Worm (Caenorhabditis elegans) whole organism, late embryonic: ENCODE data around the gene Y69H2.3.
A peak's percentile ranks its signal among the peaks of the same experiment; 100 is the strongest.

Source experiments
- C08G9.2 ChIP-seq: sonication (generic microtip); optimal IDR thresholded peaks from 2 replicates; lab custom pipeline; 2016; ENCODE audit warnings: mild to moderate bottlenecking, missing genetic modification characterization, moderate library complexity, missing compliant biosample characterization
- F13H6.1 ChIP-seq: sonication (generic microtip); optimal IDR thresholded peaks from 2 replicates; lab custom pipeline; 2016; ENCODE audit warnings: missing genetic modification characterization, missing compliant biosample characterization
- K02D7.2 ChIP-seq: sonication (generic microtip); optimal IDR thresholded peaks from 2 replicates; lab custom pipeline; 2017; ENCODE audit warnings: mild to moderate bottlenecking, missing genetic modification characterization, missing compliant biosample characterization
- K09A11.1 ChIP-seq: sonication (generic microtip); optimal IDR thresholded peaks from 2 replicates; lab custom pipeline; 2017; ENCODE audit warnings: antibody characterized with exemption, mild to moderate bottlenecking, missing genetic modification characterization, missing compliant biosample characterization; ENCODE audit not compliant: insufficient read depth
- Y22D7AL.16 ChIP-seq: sonication (generic microtip); optimal IDR thresholded peaks from 2 replicates; lab custom pipeline; 2016; ENCODE audit warnings: missing genetic modification characterization, missing compliant biosample characterization
- ahr-1 ChIP-seq: sonication (generic microtip); optimal IDR thresholded peaks from 2 replicates; lab custom pipeline; 2016; ENCODE audit warnings: missing genetic modification characterization, missing compliant biosample characterization
- ceh-18 ChIP-seq: sonication (generic microtip); optimal IDR thresholded peaks from 2 replicates; lab custom pipeline; 2016; ENCODE audit warnings: missing genetic modification characterization, missing compliant biosample characterization
- ceh-19 ChIP-seq: fragments of 200-800 bp; sonication (Bioruptor generic); optimal IDR thresholded peaks from 2 replicates; lab custom pipeline; 2018; ENCODE audit warnings: mild to moderate bottlenecking, missing genetic modification characterization, missing compliant biosample characterization
- ceh-22 ChIP-seq: sonication (generic microtip); optimal IDR thresholded peaks from 2 replicates; lab custom pipeline; 2017; ENCODE audit warnings: missing biosample characterization, missing genetic modification characterization
- ceh-24 ChIP-seq: sonication (generic microtip); optimal IDR thresholded peaks from 2 replicates; lab custom pipeline; 2016; ENCODE audit warnings: mild to moderate bottlenecking, missing genetic modification characterization, missing compliant biosample characterization
- ceh-34 ChIP-seq: sonication (generic microtip); optimal IDR thresholded peaks from 2 replicates; lab custom pipeline; 2016; ENCODE audit warnings: mild to moderate bottlenecking, missing genetic modification characterization, missing compliant biosample characterization
- ceh-45 ChIP-seq: fragments of 200-800 bp; sonication (Bioruptor generic); IDR thresholded peaks from 2 replicates; pipeline ENCODE4 v1.3.6; 2022; ENCODE audit warnings: missing genetic modification reagents, missing genetic modification characterization, missing compliant biosample characterization
- ceh-48 ChIP-seq: sonication (generic microtip); optimal IDR thresholded peaks from 2 replicates; lab custom pipeline; 2016; ENCODE audit warnings: missing genetic modification characterization, inconsistent platforms, missing compliant biosample characterization
- ceh-9 ChIP-seq: sonication (generic microtip); optimal IDR thresholded peaks from 2 replicates; lab custom pipeline; 2016; ENCODE audit warnings: mild to moderate bottlenecking, missing genetic modification characterization, inconsistent platforms, missing compliant biosample characterization
- dmd-4 ChIP-seq: sonication (generic microtip); optimal IDR thresholded peaks from 2 replicates; lab custom pipeline; 2016; ENCODE audit warnings: borderline replicate concordance, missing genetic modification characterization, missing compliant biosample characterization
- fax-1 ChIP-seq: sonication (generic microtip); optimal IDR thresholded peaks from 2 replicates; lab custom pipeline; 2016; ENCODE audit warnings: missing genotype, missing genetic modification characterization, missing compliant biosample characterization
- fkh-10 ChIP-seq: fragments of 150-350 bp; optimal IDR thresholded peaks from 2 replicates; lab custom pipeline; 2014; ENCODE audit warnings: missing biosample characterization, missing genetic modification reagents, missing genetic modification characterization
- hlh-30 ChIP-seq: sonication (generic microtip); optimal IDR thresholded peaks from 2 replicates; lab custom pipeline; 2017; ENCODE audit warnings: antibody characterized with exemption, missing genetic modification characterization, missing compliant biosample characterization; ENCODE audit not compliant: insufficient read depth
- hlh-6 ChIP-seq: sonication (generic microtip); optimal IDR thresholded peaks from 2 replicates; lab custom pipeline; 2016; ENCODE audit warnings: missing genotype, missing genetic modification characterization, missing compliant biosample characterization
- hlh-8 ChIP-seq: sonication (generic microtip); optimal IDR thresholded peaks from 2 replicates; lab custom pipeline; 2016; ENCODE audit warnings: missing genotype, missing genetic modification characterization, missing compliant biosample characterization
- lim-6 ChIP-seq: sonication (generic microtip); optimal IDR thresholded peaks from 2 replicates; lab custom pipeline; 2016; ENCODE audit warnings: missing genetic modification characterization, missing compliant biosample characterization
- lin-11 ChIP-seq: fragments of 200-800 bp; sonication (Bioruptor generic); optimal IDR thresholded peaks from 2 replicates; lab custom pipeline; 2018; ENCODE audit warnings: mild to moderate bottlenecking, missing genetic modification characterization, missing compliant biosample characterization
- madf-2 ChIP-seq: sonication (generic microtip); optimal IDR thresholded peaks from 2 replicates; lab custom pipeline; 2017; ENCODE audit warnings: missing genetic modification characterization, missing compliant biosample characterization
- mec-3 ChIP-seq: sonication (generic microtip); optimal IDR thresholded peaks from 2 replicates; lab custom pipeline; 2016; ENCODE audit warnings: borderline replicate concordance, missing genetic modification characterization, missing compliant biosample characterization
- nhr-11 ChIP-seq: fragments of 150-350 bp; optimal IDR thresholded peaks from 2 replicates; lab custom pipeline; 2014; ENCODE audit warnings: missing biosample characterization, missing genetic modification characterization
- nhr-232 ChIP-seq: sonication (generic microtip); optimal IDR thresholded peaks from 2 replicates; lab custom pipeline; 2016; ENCODE audit warnings: missing genetic modification characterization, missing compliant biosample characterization
- npax-4 ChIP-seq: sonication (generic microtip); optimal IDR thresholded peaks from 2 replicates; lab custom pipeline; 2016; ENCODE audit warnings: missing genetic modification characterization, missing compliant biosample characterization
- pag-3 ChIP-seq: sonication (generic microtip); optimal IDR thresholded peaks from 2 replicates; lab custom pipeline; 2016; ENCODE audit warnings: missing compliant biosample characterization, missing genetic modification characterization, borderline replicate concordance
- pat-9 ChIP-seq: fragments of 200-800 bp; sonication (Bioruptor generic); optimal IDR thresholded peaks from 2 replicates; lab custom pipeline; 2018; ENCODE audit warnings: mild to moderate bottlenecking, missing genetic modification characterization, moderate library complexity, missing compliant biosample characterization
- pha-2 ChIP-seq: sonication (generic microtip); optimal IDR thresholded peaks from 2 replicates; lab custom pipeline; 2017; ENCODE audit warnings: mild to moderate bottlenecking, missing genetic modification characterization, missing compliant biosample characterization
- pha-4 ChIP-seq: fragments of 150-350 bp; optimal IDR thresholded peaks from 2 replicates; lab custom pipeline; 2018; ENCODE audit warnings: missing biosample characterization, missing genetic modification reagents, missing genetic modification characterization
- ref-2 ChIP-seq: sonication (generic microtip); optimal IDR thresholded peaks from 2 replicates; lab custom pipeline; 2016; ENCODE audit warnings: missing genetic modification characterization, missing compliant biosample characterization
- rnt-1 ChIP-seq: sonication (generic microtip); optimal IDR thresholded peaks from 2 replicates; lab custom pipeline; 2016; ENCODE audit warnings: missing genetic modification characterization, missing compliant biosample characterization
- sdc-2 ChIP-seq: sonication (generic microtip); optimal IDR thresholded peaks from 2 replicates; lab custom pipeline; 2016; ENCODE audit warnings: missing genotype, missing genetic modification characterization, missing compliant biosample characterization
- sox-2 ChIP-seq: fragments of 200-800 bp; sonication (Bioruptor generic); IDR thresholded peaks from 2 replicates; pipeline ENCODE4 v1.3.6; 2022; ENCODE audit warnings: missing genetic modification reagents, missing genetic modification characterization, missing compliant biosample characterization
- sox-4 ChIP-seq: sonication (generic microtip); optimal IDR thresholded peaks from 2 replicates; lab custom pipeline; 2017; ENCODE audit warnings: mild to moderate bottlenecking, missing genetic modification characterization, inconsistent platforms, missing compliant biosample characterization
- tbx-7 ChIP-seq: sonication (generic microtip); optimal IDR thresholded peaks from 2 replicates; lab custom pipeline; 2016; ENCODE audit warnings: missing genotype, missing genetic modification characterization, missing compliant biosample characterization
- ttx-3 ChIP-seq: sonication (generic microtip); optimal IDR thresholded peaks from 2 replicates; lab custom pipeline; 2016; ENCODE audit warnings: missing genetic modification reagents, missing genetic modification characterization, missing compliant biosample characterization
- unc-3 ChIP-seq, 2 experiments: fragments of 200-800 bp in 1 of 2; sonication (Bioruptor generic) in 1 of 2; sonication (generic microtip) in 1 of 2; conservative IDR thresholded peaks in 1 of 2; optimal IDR thresholded peaks in 1 of 2; 2 replicates each; pipeline versions ENCODE4 v1.3.6 to Lab custom; 2016 to 2022; ENCODE audit warnings: missing compliant biosample characterization in 2 of 2, missing genetic modification characterization in 2 of 2, missing genetic modification reagents in 1 of 2
- unc-42 ChIP-seq: sonication (generic microtip); optimal IDR thresholded peaks from 2 replicates; lab custom pipeline; 2016; ENCODE audit warnings: missing genotype, missing genetic modification characterization, missing compliant biosample characterization
- unc-55 ChIP-seq: sonication (generic microtip); optimal IDR thresholded peaks from 2 replicates; lab custom pipeline; 2017; ENCODE audit warnings: missing biosample characterization, missing genetic modification reagents, missing genetic modification characterization
- unc-86 ChIP-seq: sonication (generic microtip); optimal IDR thresholded peaks from 2 replicates; lab custom pipeline; 2016; ENCODE audit warnings: missing genetic modification characterization, missing compliant biosample characterization
- zip-5 ChIP-seq: sonication (generic microtip); optimal IDR thresholded peaks from 2 replicates; lab custom pipeline; 2016; ENCODE audit warnings: missing genetic modification characterization, missing compliant biosample characterization
- ztf-16 ChIP-seq: sonication (generic microtip); optimal IDR thresholded peaks from 2 replicates; lab custom pipeline; 2017; ENCODE audit warnings: missing genetic modification characterization, missing compliant biosample characterization

Y69H2.3 gene

ce11 chrV:18710045-18710490, 46.1 kb upstream of the Y69H2.3 start (continued):
- TF ChIP-seq ceh-48 (no peak), npax-4 (tag; lab: Kevin White, UChicago) (no peak), K09A11.1 (tag; lab: Kevin White, UChicago) (peak; percentile 16), nhr-11 (tag; lab: Kevin White, UChicago) (no peak), sdc-2 (tag; lab: Kevin White, UChicago) (no peak), ceh-45 (no peak), pha-4 (no peak), ceh-18 (tag; lab: Kevin White, UChicago) (no peak), K02D7.2 (tag; lab: Kevin White, UChicago) (no peak), rnt-1 (tag; lab: Kevin White, UChicago) (no peak), ceh-24 (tag; lab: Kevin White, UChicago) (no peak), nhr-232 (tag; lab: Kevin White, UChicago) (no peak), unc-55 (GFP tag; lab: Kevin White, UChicago) (no peak), unc-86 (tag; lab: Kevin White, UChicago) (no peak), hlh-8 (tag; lab: Kevin White, UChicago) (no peak), ceh-19 (GFP tag; lab: Kevin White, UChicago) (peak; percentile 12), ceh-34 (tag; lab: Kevin White, UChicago) (no peak), sox-4 (tag; lab: Kevin White, UChicago) (no peak), lin-11 (tag; lab: Kevin White, UChicago) (no peak), pat-9 (no peak), lim-6 (tag; lab: Kevin White, UChicago) (no peak), ref-2 (tag; lab: Kevin White, UChicago) (peak; percentile 45), ztf-16 (tag; lab: Kevin White, UChicago) (no peak), unc-3 (GFP tag; conservative IDR thresholded peaks at IDR 0.05; lab: Robert Waterston, UW) (no peak), unc-3 (tag; optimal IDR thresholded peaks at IDR 0.05; lab: Kevin White, UChicago) (peak; percentile 9), unc-42 (tag; lab: Kevin White, UChicago) (no peak), Y22D7AL.16 (tag; lab: Kevin White, UChicago) (no peak), zip-5 (peak; percentile 14), mec-3 (tag; lab: Kevin White, UChicago) (no peak), dmd-4 (tag; lab: Kevin White, UChicago) (peak; percentile 69), madf-2 (tag; lab: Kevin White, UChicago) (no peak), ceh-22 (tag; lab: Kevin White, UChicago) (no peak), ahr-1 (tag; lab: Kevin White, UChicago) (no peak), ttx-3 (no peak), pha-2 (tag; lab: Kevin White, UChicago) (no peak), C08G9.2 (tag; lab: Kevin White, UChicago) (no peak)

ce11 chrV:18709203-18709860, 45.4 kb upstream of the Y69H2.3 start, which contains the start of gene Y17D7C.6:
Gene Y17D7C.6, plus strand, starts transcription at chrV:18709810.
- no peak for TF ChIP-seq unc-86 (tag; lab: Kevin White, UChicago)
- peak; percentile 15 for TF ChIP-seq ceh-19 (GFP tag; lab: Kevin White, UChicago)
- TF ChIP-seq, all 69 proteins: peak for 1

- TF ChIP-seq pha-4 (no peak), tbx-7 (no peak), ceh-45 (no peak), hlh-6 (tag; lab: Kevin White, UChicago) (no peak), pha-2 (tag; lab: Kevin White, UChicago) (no peak), npax-4 (tag; lab: Kevin White, UChicago) (no peak), pag-3 (no peak), fkh-10 (no peak), lin-11 (tag; lab: Kevin White, UChicago) (no peak), ceh-9 (no peak), madf-2 (tag; lab: Kevin White, UChicago) (no peak), sdc-2 (tag; lab: Kevin White, UChicago) (no peak), mec-3 (tag; lab: Kevin White, UChicago) (no peak), F13H6.1 (tag; lab: Kevin White, UChicago) (no peak), hlh-30 (tag; lab: Kevin White, UChicago) (no peak), zip-5 (no peak), sox-2 (GFP tag; lab: Robert Waterston, UW) (no peak), K02D7.2 (tag; lab: Kevin White, UChicago) (no peak), fax-1 (tag; lab: Kevin White, UChicago) (no peak)
Observed at ce11 chrV:18708015-18708414, 44.1 kb upstream of the Y69H2.3 start.
